Worm (Caenorhabditis elegans): Measurements from ENCODE around the gene sec-22.

The sec-22 gene

DNA sequence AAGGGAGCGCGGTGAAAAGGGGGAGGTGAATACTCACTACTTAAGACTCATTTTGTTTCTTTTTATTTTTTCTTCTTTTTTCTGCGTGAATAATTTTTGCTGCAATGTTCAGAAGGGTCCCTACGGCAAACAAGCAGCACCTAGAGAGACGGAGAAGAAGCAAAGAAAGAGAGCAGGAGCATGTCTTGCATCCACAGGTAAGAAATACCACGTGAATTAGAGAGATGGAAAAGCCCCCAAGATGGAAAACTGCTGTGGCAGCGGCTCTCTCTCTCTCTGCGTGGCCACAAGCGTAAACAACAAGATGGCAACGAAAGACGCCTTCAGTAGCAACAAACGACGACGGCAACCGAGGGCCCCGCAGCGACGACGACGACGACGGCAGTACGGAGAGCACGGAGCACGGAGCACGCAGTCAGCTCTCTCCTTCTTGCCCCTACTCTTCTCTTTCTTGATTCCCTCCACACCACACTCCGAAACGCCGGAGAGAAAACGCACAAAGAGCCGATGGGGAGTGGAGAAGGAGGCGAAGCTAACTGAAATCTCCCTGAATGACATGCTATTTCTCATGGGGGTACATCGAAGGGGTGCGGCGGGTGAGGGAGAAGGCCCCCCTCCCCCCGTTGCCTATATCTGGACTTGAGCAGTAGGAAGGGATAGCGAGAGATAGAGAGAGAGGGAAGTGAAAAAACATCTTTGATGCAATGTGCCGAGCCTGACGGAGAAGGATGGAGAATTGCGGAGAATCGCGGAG is 42.5 kb upstream of the sec-22 start (continued):
- TF ChIP-seq mes-2 (tag; optimal IDR thresholded peaks at IDR 0.05; ENCODE audit: poor library complexity, severe bottlenecking) = peak; percentile 12
- TF ChIP-seq lsy-2 (tag; optimal IDR thresholded peaks at IDR 0.05) = peak in 1 of 2 experiments; percentile 62
- TF ChIP-seq nhr-11 (tag; optimal IDR thresholded peaks at IDR 0.05) = peak; percentile 47
- no peak for TF ChIP-seq zip-11 (GFP tag; IDR thresholded peaks at IDR 0.05)
- TF ChIP-seq zip-2 (tag; optimal IDR thresholded peaks at IDR 0.05) = no peak
- no peak for TF ChIP-seq aly-2 (tag; optimal IDR thresholded peaks at IDR 0.05)
- no peak for TF ChIP-seq F44E2.7 (GFP tag; IDR thresholded peaks at IDR 0.05)
- no peak for TF ChIP-seq nhr-28 (tag; optimal IDR thresholded peaks at IDR 0.05)
- peak in 1 of 2 experiments; percentile 27 for TF ChIP-seq mdl-1 (tag; optimal IDR thresholded peaks at IDR 0.05)
- no peak for TF ChIP-seq Y105C5A.15 (GFP tag; IDR thresholded peaks at IDR 0.05)
- no peak for TF ChIP-seq daf-8 (GFP tag; IDR thresholded peaks at IDR 0.05)
- TF ChIP-seq php-3 (GFP tag; IDR thresholded peaks at IDR 0.05) = no peak
- peak; percentile 37 for TF ChIP-seq nhr-48 (tag; optimal IDR thresholded peaks at IDR 0.05)
- TF ChIP-seq spr-1 (tag; optimal IDR thresholded peaks at IDR 0.05) = peak; percentile 6
- no peak for TF ChIP-seq nhr-41 (GFP tag; IDR thresholded peaks at IDR 0.05)
- 0 out of 2 replicates have a peak, but pooled peaks have one; percentile 54 for TF ChIP-seq ctbp-1 (GFP tag; IDR thresholded peaks at IDR 0.05)
- TF ChIP-seq Y48G9A.11 (GFP tag; IDR thresholded peaks at IDR 0.05) = no peak
- TF ChIP-seq fkh-10 (GFP tag; optimal IDR thresholded peaks at IDR 0.05) = peak; percentile 49
- no peak for TF ChIP-seq hlh-11 (tag; optimal IDR thresholded peaks at IDR 0.05)
- TF ChIP-seq attf-4 (tag; optimal IDR thresholded peaks at IDR 0.05) = no peak
- peak; percentile 93 for TF ChIP-seq set-16 (GFP tag; IDR thresholded peaks at IDR 0.05)
- TF ChIP-seq unc-62 (GFP tag; optimal IDR thresholded peaks at IDR 0.05 in 1 of 2) = peak in 1 of 2 experiments; percentile 99
- TF ChIP-seq unc-62 (tag; optimal IDR thresholded peaks at IDR 0.05) = no peak
- no peak for TF ChIP-seq pqm-1 (tag; optimal IDR thresholded peaks at IDR 0.05)
- TF ChIP-seq hif-1 (tag; optimal IDR thresholded peaks at IDR 0.05) = peak in 1 of 2 experiments; percentile 34
- peak; percentile 38 for TF ChIP-seq hlh-30 (tag; optimal IDR thresholded peaks at IDR 0.05; ENCODE audit: insufficient read depth)
- TF ChIP-seq hmg-1.1 (GFP tag; IDR thresholded peaks at IDR 0.05) = peak; percentile 85
- peak; percentile 18; the same call in 1 of the 2 replicates for TF ChIP-seq ceh-20 (GFP tag; IDR thresholded peaks at IDR 0.05)
- no peak for TF ChIP-seq Y5F2A.4 (GFP tag; optimal IDR thresholded peaks at IDR 0.05)
- no peak for TF ChIP-seq duxl-1 (tag; optimal IDR thresholded peaks at IDR 0.05; ENCODE audit: poor library complexity)
- TF ChIP-seq nhr-237 (tag; optimal IDR thresholded peaks at IDR 0.05) = no peak
- TF ChIP-seq dmd-9 (GFP tag; IDR thresholded peaks at IDR 0.05) = no peak

DNA sequence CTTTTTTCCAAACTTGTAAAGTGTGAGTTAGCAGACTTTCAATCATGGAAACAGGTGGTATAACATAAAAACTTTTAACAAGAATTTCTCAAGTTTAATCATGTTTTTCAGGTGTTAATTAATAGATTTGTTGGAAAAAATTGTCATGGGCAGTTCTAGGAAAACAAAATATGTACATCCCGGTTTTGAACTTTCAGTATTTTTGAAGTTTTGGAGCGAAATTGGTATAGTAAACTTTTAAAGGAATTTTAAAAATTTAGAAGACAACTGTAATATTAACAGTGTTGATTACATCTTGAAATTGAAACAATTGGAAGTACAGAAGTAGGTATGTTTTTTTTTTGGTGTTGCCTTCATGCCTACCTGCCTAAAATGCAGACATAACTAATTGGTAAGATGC is 40.7 kb upstream of the sec-22 start:
- TF ChIP-seq aha-1 (tag) (peak; percentile 77), T20F7.1 (GFP tag; optimal IDR thresholded peaks at IDR 0.05) (no peak), daf-12 (tag; optimal IDR thresholded peaks at IDR 0.05) (no peak), nhr-6 (tag; optimal IDR thresholded peaks at IDR 0.05) (no peak), unc-62 (GFP tag; optimal IDR thresholded peaks at IDR 0.05 in 1 of 2) (peak in 1 of 2 experiments; percentile 23), unc-62 (tag; optimal IDR thresholded peaks at IDR 0.05) (no peak)

DNA sequence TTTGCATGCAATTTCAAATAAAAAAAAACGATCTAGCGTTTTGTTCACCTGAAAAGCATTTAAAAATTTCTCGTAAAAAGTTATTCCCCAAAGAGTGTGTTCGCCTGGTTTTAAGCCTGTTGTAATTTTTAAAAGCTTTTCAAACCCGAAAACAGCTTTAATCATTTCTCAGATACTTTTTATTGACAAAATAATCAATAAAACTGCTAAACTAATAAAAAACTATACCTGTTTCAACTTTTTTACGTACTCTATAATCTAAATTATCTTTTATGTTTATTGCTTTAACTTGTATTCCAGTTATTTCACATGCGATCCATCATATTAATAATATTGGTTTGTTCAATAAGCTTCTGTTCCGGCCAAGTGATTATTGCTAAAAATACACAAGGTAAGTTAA is 31.3 kb upstream of the sec-22 start, which contains the start of gene cutl-21:
cutl-21 (plus strand) TSS at position 301 of the 400 bp plus-strand sequence.
- TF ChIP-seq dmd-6 (GFP tag; IDR thresholded peaks at IDR 0.05) (no peak), ceh-62 (tag; optimal IDR thresholded peaks at IDR 0.05) (no peak), mes-2 (tag; optimal IDR thresholded peaks at IDR 0.05; ENCODE audit: poor library complexity, severe bottlenecking) (no peak), egl-43 (GFP tag; IDR thresholded peaks at IDR 0.05) (no peak), lin-13 (GFP tag; optimal IDR thresholded peaks at IDR 0.05) (no peak), Y5F2A.4 (GFP tag; optimal IDR thresholded peaks at IDR 0.05) (no peak), nhr-41 (GFP tag; IDR thresholded peaks at IDR 0.05) (no peak), D1046.2 (GFP tag; IDR thresholded peaks at IDR 0.05) (no peak), Y105C5A.15 (GFP tag; IDR thresholded peaks at IDR 0.05) (no peak), dpl-1 (GFP tag; optimal IDR thresholded peaks at IDR 0.05) (no peak), skn-1 (tag; optimal IDR thresholded peaks at IDR 0.05) (no peak), saeg-2 (GFP tag; IDR thresholded peaks at IDR 0.05) (no peak), pha-4 (GFP tag; IDR thresholded peaks at IDR 0.05) (no peak), pha-4 (tag; optimal IDR thresholded peaks at IDR 0.05) (no peak), Y48G9A.11 (GFP tag; IDR thresholded peaks at IDR 0.05) (no peak), fos-1 (tag; optimal IDR thresholded peaks at IDR 0.05) (no peak), spr-1 (tag; optimal IDR thresholded peaks at IDR 0.05) (no peak), ceh-32 (tag; optimal IDR thresholded peaks at IDR 0.05; ENCODE audit: poor library complexity) (no peak), F10B5.3 (tag; optimal IDR thresholded peaks at IDR 0.05) (no peak)

All from whole organism, L4 larva.